Fruit fly (Drosophila melanogaster) whole organism, adult: Measurements from ENCODE around the gene CG32857.

ENCODE experiments used
- CG11617 ChIP-seq: fragments of 200-800 bp; sonication (Bioruptor generic); optimal IDR thresholded peaks from 2 replicates; lab custom pipeline; 2017; ENCODE audit warnings: mild to moderate bottlenecking, missing biosample characterization, missing genetic modification reagents, missing genetic modification characterization
- CG12768 ChIP-seq: fragments of 200-800 bp; sonication (Bioruptor generic); optimal IDR thresholded peaks from 2 replicates; lab custom pipeline; 2017; ENCODE audit warnings: missing biosample characterization, missing genetic modification characterization, mild to moderate bottlenecking, moderate library complexity, missing genetic modification reagents
- CG14711 ChIP-seq: fragments of 200-800 bp; sonication (Bioruptor generic); optimal IDR thresholded peaks from 2 replicates; lab custom pipeline; 2018; ENCODE audit warnings: missing biosample characterization, mild to moderate bottlenecking, missing genetic modification characterization, moderate library complexity
- CG1620 ChIP-seq: fragments of 200-800 bp; sonication (Bioruptor generic); optimal IDR thresholded peaks from 2 replicates; lab custom pipeline; 2016; ENCODE audit warnings: missing biosample characterization, missing genetic modification characterization
- CG33017 ChIP-seq: fragments of 200-800 bp; sonication (Bioruptor generic); optimal IDR thresholded peaks from 2 replicates; lab custom pipeline; 2018; ENCODE audit warnings: missing biosample characterization, mild to moderate bottlenecking, missing genetic modification characterization, moderate library complexity
- CG5204 ChIP-seq: fragments of 200-800 bp; sonication (Bioruptor generic); optimal IDR thresholded peaks from 2 replicates; lab custom pipeline; 2016; ENCODE audit warnings: missing biosample characterization, missing genetic modification characterization
- CG7045 ChIP-seq: fragments of 200-800 bp; sonication (Bioruptor generic); optimal IDR thresholded peaks from 2 replicates; lab custom pipeline; 2017; ENCODE audit warnings: missing biosample characterization, mild to moderate bottlenecking, missing genetic modification characterization
- CG7101 ChIP-seq: fragments of 200-800 bp; sonication (Bioruptor generic); optimal IDR thresholded peaks from 2 replicates; lab custom pipeline; 2018; ENCODE audit warnings: missing biosample characterization, mild to moderate bottlenecking, missing genetic modification characterization, moderate library complexity
- Clk ChIP-seq: fragments of 200-800 bp; sonication (Bioruptor generic); optimal IDR thresholded peaks from 2 replicates; lab custom pipeline; 2017; ENCODE audit warnings: missing biosample characterization, missing genetic modification characterization
- Crg-1 ChIP-seq: fragments of 200-800 bp; sonication (Bioruptor generic); optimal IDR thresholded peaks from 2 replicates; lab custom pipeline; 2016; ENCODE audit warnings: missing biosample characterization, missing genetic modification characterization
- Hr96 ChIP-seq: fragments of 200-800 bp; sonication (Bioruptor generic); optimal IDR thresholded peaks from 2 replicates; lab custom pipeline; 2016; ENCODE audit warnings: missing biosample characterization, missing genetic modification characterization
- Mnt ChIP-seq: fragments of 200-800 bp; sonication (Bioruptor generic); optimal IDR thresholded peaks from 2 replicates; lab custom pipeline; 2016; ENCODE audit warnings: missing biosample characterization, mild to moderate bottlenecking, missing genetic modification characterization
- bab1 ChIP-seq: fragments of 200-800 bp; sonication (Bioruptor generic); optimal IDR thresholded peaks from 3 replicates; lab custom pipeline; 2019; ENCODE audit warnings: missing biosample characterization, mild to moderate bottlenecking, missing genetic modification characterization, moderate library complexity
- cic ChIP-seq: fragments of 200-800 bp; sonication (Bioruptor generic); optimal IDR thresholded peaks from 2 replicates; lab custom pipeline; 2017; ENCODE audit warnings: missing biosample characterization, mild to moderate bottlenecking, missing genetic modification characterization, moderate library complexity
- cnc ChIP-seq, 2 experiments: fragments of >200 bp; optimal IDR thresholded peaks; 2 replicates each; lab custom pipeline; 2017
- kay ChIP-seq: fragments of 200-800 bp; sonication (Bioruptor generic); peaks from one replicate; lab custom pipeline; 2016; ENCODE audit warnings: missing biosample characterization, missing genetic modification characterization, borderline replicate concordance
- ovo ChIP-seq: fragments of 200-800 bp; sonication (Bioruptor generic); optimal IDR thresholded peaks from 2 replicates; lab custom pipeline; 2016; ENCODE audit warnings: missing biosample characterization, missing genetic modification characterization
- pad ChIP-seq: fragments of 200-800 bp; sonication (Bioruptor generic); optimal IDR thresholded peaks from 3 replicates; lab custom pipeline; 2017; ENCODE audit warnings: missing biosample characterization, missing genetic modification characterization, mild to moderate bottlenecking, moderate library complexity, missing genetic modification reagents
- tj ChIP-seq: fragments of 200-800 bp; sonication (Bioruptor generic); optimal IDR thresholded peaks from 3 replicates; lab custom pipeline; 2017; ENCODE audit warnings: missing biosample characterization, mild to moderate bottlenecking, missing genetic modification characterization, moderate library complexity
- toe ChIP-seq: fragments of 200-800 bp; sonication (Bioruptor generic); optimal IDR thresholded peaks from 2 replicates; lab custom pipeline; 2016; ENCODE audit warnings: missing biosample characterization, missing genetic modification characterization

CG32857 gene

dm6 chrX:21589937-21590336, 27.5 kb downstream of the CG32857 start:
- no peak for TF ChIP-seq CG33017 (tag; lab: Kevin White, UChicago)
- TF ChIP-seq CG14711 (tag; lab: Kevin White, UChicago), result no peak
- TF ChIP-seq kay (GFP tag; lab: Kevin White, UChicago), result no peak
- TF ChIP-seq CG7045 (GFP tag; lab: Kevin White, UChicago), result no peak
- no peak for TF ChIP-seq bab1 (GFP tag; lab: Kevin White, UChicago)
- TF ChIP-seq Mnt (GFP tag; lab: Kevin White, UChicago), result no peak
- TF ChIP-seq cnc (optimal IDR thresholded peaks at IDR 0.05; lab: Kevin White, UChicago), result no peak
- no peak for TF ChIP-seq cic (GFP tag; lab: Kevin White, UChicago)
- no peak for TF ChIP-seq Clk (GFP tag; lab: Kevin White, UChicago)
- no peak for TF ChIP-seq pad (GFP tag; lab: Kevin White, UChicago)
- TF ChIP-seq CG11617 (GFP tag; lab: Kevin White, UChicago), result no peak
- no peak for TF ChIP-seq CG5204 (GFP tag; lab: Kevin White, UChicago)
- TF ChIP-seq Crg-1 (GFP tag; lab: Kevin White, UChicago), result no peak
- no peak for TF ChIP-seq CG7101 (tag; lab: Kevin White, UChicago)
- TF ChIP-seq toe (GFP tag; lab: Kevin White, UChicago), result no peak
- TF ChIP-seq Hr96 (GFP tag; lab: Kevin White, UChicago), result no peak
- TF ChIP-seq ovo (GFP tag; lab: Kevin White, UChicago), result no peak

- no peak for TF ChIP-seq CG12768 (GFP tag; lab: Kevin White, UChicago)
- TF ChIP-seq Hr96 (GFP tag; lab: Kevin White, UChicago), result no peak
- TF ChIP-seq CG1620, result no peak
- TF ChIP-seq ovo (GFP tag; lab: Kevin White, UChicago), result no peak
- TF ChIP-seq Crg-1 (GFP tag; lab: Kevin White, UChicago), result no peak
- TF ChIP-seq cnc (optimal IDR thresholded peaks at IDR 0.05; lab: Kevin White, UChicago), result no peak
- TF ChIP-seq pad (GFP tag; lab: Kevin White, UChicago), result no peak
- TF ChIP-seq Mnt (GFP tag; lab: Kevin White, UChicago), result no peak
These were observed 29.4 kb downstream of the CG32857 start for dm6 chrX:21588000-21588399.

dm6 chrX:21567793-21568192, 49.6 kb downstream of the CG32857 start:
- TF ChIP-seq CG12768 (GFP tag; lab: Kevin White, UChicago), result no peak
- no peak for TF ChIP-seq CG1620
- no peak for TF ChIP-seq tj
- TF ChIP-seq CG33017 (tag; lab: Kevin White, UChicago), result no peak
- TF ChIP-seq toe (GFP tag; lab: Kevin White, UChicago), result no peak
- TF ChIP-seq bab1 (GFP tag; lab: Kevin White, UChicago), result no peak
- TF ChIP-seq CG7045 (GFP tag; lab: Kevin White, UChicago), result no peak
- TF ChIP-seq kay (GFP tag; lab: Kevin White, UChicago), result no peak
- no peak for TF ChIP-seq CG14711 (tag; lab: Kevin White, UChicago)
- no peak for TF ChIP-seq pad (GFP tag; lab: Kevin White, UChicago)
- no peak for TF ChIP-seq ovo (GFP tag; lab: Kevin White, UChicago)
- TF ChIP-seq cic (GFP tag; lab: Kevin White, UChicago), result no peak
- no peak for TF ChIP-seq Clk (GFP tag; lab: Kevin White, UChicago)
- no peak for TF ChIP-seq CG11617 (GFP tag; lab: Kevin White, UChicago)
- TF ChIP-seq cnc (optimal IDR thresholded peaks at IDR 0.05; lab: Kevin White, UChicago), result no peak
- no peak for TF ChIP-seq CG7101 (tag; lab: Kevin White, UChicago)
- no peak for TF ChIP-seq Hr96 (GFP tag; lab: Kevin White, UChicago)
- TF ChIP-seq Mnt (GFP tag; lab: Kevin White, UChicago), result no peak
- no peak for TF ChIP-seq CG5204 (GFP tag; lab: Kevin White, UChicago)
- no peak for TF ChIP-seq Crg-1 (GFP tag; lab: Kevin White, UChicago)

dm6 chrX:21565539-21565938, 51.9 kb downstream of the CG32857 start:
- TF ChIP-seq cic (GFP tag; lab: Kevin White, UChicago) (no peak), Clk (GFP tag; lab: Kevin White, UChicago) (no peak), CG5204 (GFP tag; lab: Kevin White, UChicago) (no peak), Hr96 (GFP tag; lab: Kevin White, UChicago) (no peak), ovo (GFP tag; lab: Kevin White, UChicago) (no peak), Crg-1 (GFP tag; lab: Kevin White, UChicago) (no peak), bab1 (GFP tag; lab: Kevin White, UChicago) (no peak)
